Fruit fly (Drosophila melanogaster) whole organism, wandering third instar larva: ENCODE results near the gene CG11696.

ENCODE experiments used
- CG9705 ChIP-seq: fragments of 200-800 bp; sonication (Bioruptor generic); optimal IDR thresholded peaks from 2 replicates; lab custom pipeline; 2018; ENCODE audit warnings: missing biosample characterization, mild to moderate bottlenecking, missing genetic modification characterization
- Dfd ChIP-seq: fragments of >200 bp; optimal IDR thresholded peaks from 2 replicates; lab custom pipeline; 2017; ENCODE audit warnings: missing biosample characterization, missing genetic modification characterization
- Jra ChIP-seq: sonication (Bioruptor generic); optimal IDR thresholded peaks from 2 replicates; lab custom pipeline; 2016; ENCODE audit warnings: missing biosample characterization, missing genetic modification characterization
- N ChIP-seq: fragments of >200 bp; optimal IDR thresholded peaks from 2 replicates; lab custom pipeline; 2018; ENCODE audit warnings: missing biosample characterization, missing external identifiers, missing genetic modification characterization
- foxo ChIP-seq, 2 experiments: fragments of 200-800 bp; sonication (Bioruptor generic); optimal IDR thresholded peaks; 2 replicates in 1 of 2; 3 replicates in 1 of 2; lab custom pipeline; 2016 to 2017; ENCODE audit warnings: missing biosample characterization in 2 of 2, missing genetic modification characterization in 2 of 2
- fru ChIP-seq: fragments of 200-800 bp; sonication (Bioruptor generic); optimal IDR thresholded peaks from 3 replicates; lab custom pipeline; 2016; ENCODE audit warnings: missing biosample characterization, mild to moderate bottlenecking, missing genetic modification characterization
- pan ChIP-seq: fragments of >200 bp; optimal IDR thresholded peaks from 2 replicates; lab custom pipeline; 2017
- rgr ChIP-seq: fragments of 200-800 bp; sonication (Bioruptor generic); optimal IDR thresholded peaks from 3 replicates; lab custom pipeline; 2016; ENCODE audit warnings: missing biosample characterization, mild to moderate bottlenecking, missing genetic modification characterization
- usp ChIP-seq: fragments of >200 bp; optimal IDR thresholded peaks from 2 replicates; lab custom pipeline; 2017; ENCODE audit warnings: missing biosample characterization, missing genetic modification characterization
- woc ChIP-seq: sonication (Bioruptor generic); optimal IDR thresholded peaks from 2 replicates; lab custom pipeline; 2016; ENCODE audit warnings: missing biosample characterization, mild to moderate bottlenecking, missing genetic modification characterization

DNA sequence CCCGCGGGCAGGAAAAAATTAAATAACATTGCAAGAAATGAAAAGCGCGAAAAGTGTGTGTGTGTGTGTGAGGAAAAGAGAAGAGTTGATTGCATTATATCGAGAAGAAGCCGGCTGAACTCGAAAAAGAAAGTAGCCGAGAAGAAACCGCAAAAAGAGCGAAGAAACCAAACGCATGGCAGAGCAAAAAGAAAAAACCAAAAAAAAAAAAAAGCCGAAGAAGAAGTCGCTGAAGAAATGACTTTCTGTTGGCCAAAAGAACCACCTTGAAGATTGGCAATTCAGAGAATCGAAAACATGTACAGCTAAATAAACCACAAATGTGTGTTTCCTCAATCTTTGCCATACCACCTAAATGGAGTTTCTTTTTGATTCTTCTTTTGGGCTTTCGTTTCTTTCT lies 49.6 kb upstream of the CG11696 start:
- TF ChIP-seq usp (GFP tag; lab: Kevin White, UChicago) (no peak), rgr (no peak), CG9705 (GFP tag; lab: Kevin White, UChicago) (no peak), pan (lab: Kevin White, UChicago) (no peak), Jra (no peak), woc (GFP tag; lab: Kevin White, UChicago) (no peak), fru (no peak), N (no peak), Dfd (GFP tag; lab: Kevin White, UChicago) (no peak), foxo (GFP tag; optimal IDR thresholded peaks at IDR 0.05; lab: Kevin White, UChicago) (no peak)
